Fruit fly (Drosophila melanogaster): ENCODE results near the gene DIP-epsilon.

DNA sequence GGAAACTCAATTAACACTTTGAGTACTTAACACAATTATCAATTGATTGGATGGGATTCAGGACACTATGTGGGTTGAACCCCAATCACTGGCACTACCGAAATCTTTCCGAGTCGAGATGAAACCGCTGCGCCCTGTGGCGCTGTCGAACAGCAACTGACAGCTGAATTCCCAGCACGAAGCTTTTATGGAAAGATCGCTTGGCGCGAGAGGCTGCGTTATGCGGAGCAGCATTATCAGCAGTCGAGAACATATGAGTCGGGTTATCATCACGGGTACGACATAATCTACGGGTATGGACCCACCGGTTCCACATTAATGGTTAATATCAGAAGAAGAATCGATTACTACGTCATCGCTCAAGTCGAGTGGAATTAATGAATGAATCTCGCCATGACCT is 12.0 kb upstream of the DIP-epsilon start, which contains the start of gene Tig:
- TF ChIP-seq cnc (optimal IDR thresholded peaks at IDR 0.05) (no peak), kay (GFP tag; ENCODE audit: borderline replicate concordance) (no peak), CG12768 (GFP tag; optimal IDR thresholded peaks at IDR 0.05) (no peak), CG33017 (tag; optimal IDR thresholded peaks at IDR 0.05) (no peak), Hr96 (GFP tag; optimal IDR thresholded peaks at IDR 0.05) (no peak)

All from whole organism, adult.